Worm (Caenorhabditis elegans) whole organism, dauer: ENCODE results near the gene T02G5.7.
"Not testable (repeated sequence)": the region's sequence is repeated elsewhere in the genome, so short reads cannot be mapped to it uniquely, and the experiment has no call there.

Source experiments
- unc-62 ChIP-seq: sonication (generic microtip); optimal IDR thresholded peaks from 2 replicates; lab custom pipeline; 2017; ENCODE audit warnings: missing biosample characterization, missing genetic modification reagents, missing genetic modification characterization

Gene T02G5.7

ce11 chrII:7061730-7062129 lies 13.7 kb upstream of the T02G5.7 start, which contains the start of gene acs-6:
Gene acs-6, plus strand, starts transcription at chrII:7062030.
- no peak for TF ChIP-seq unc-62 (GFP tag; lab: Kevin White, UChicago)

- no peak for TF ChIP-seq unc-62 (GFP tag; lab: Kevin White, UChicago)
Observed at ce11 chrII:7065391-7065790, 10.0 kb upstream of the T02G5.7 start, which contains the start of gene nos-2. Gene nos-2, plus strand, starts transcription at chrII:7065618.

DNA sequence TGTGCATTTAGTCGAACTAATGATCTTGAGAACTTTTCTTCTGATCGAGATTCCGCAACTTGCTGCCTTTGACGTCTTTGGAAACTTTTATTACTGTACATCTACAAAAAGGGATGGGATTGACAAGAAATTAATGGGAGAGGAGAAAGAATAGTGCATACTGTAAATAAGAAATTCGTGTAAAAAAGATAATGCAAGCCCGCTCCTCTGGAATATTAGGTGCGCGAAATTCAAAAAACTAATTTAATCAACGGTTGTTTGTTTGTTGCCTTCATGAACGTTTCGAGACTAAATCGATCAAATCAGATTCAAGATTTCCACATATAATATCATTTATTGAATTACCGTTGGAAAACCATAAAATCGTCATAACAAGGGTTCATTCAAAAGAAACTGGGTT lies 5.5 kb upstream of the T02G5.7 start, which contains the start of gene him-14:
TSS of gene him-14 (minus strand) at position 101 of the 400 bp plus-strand sequence.
- no peak for TF ChIP-seq unc-62 (GFP tag; lab: Kevin White, UChicago)

DNA sequence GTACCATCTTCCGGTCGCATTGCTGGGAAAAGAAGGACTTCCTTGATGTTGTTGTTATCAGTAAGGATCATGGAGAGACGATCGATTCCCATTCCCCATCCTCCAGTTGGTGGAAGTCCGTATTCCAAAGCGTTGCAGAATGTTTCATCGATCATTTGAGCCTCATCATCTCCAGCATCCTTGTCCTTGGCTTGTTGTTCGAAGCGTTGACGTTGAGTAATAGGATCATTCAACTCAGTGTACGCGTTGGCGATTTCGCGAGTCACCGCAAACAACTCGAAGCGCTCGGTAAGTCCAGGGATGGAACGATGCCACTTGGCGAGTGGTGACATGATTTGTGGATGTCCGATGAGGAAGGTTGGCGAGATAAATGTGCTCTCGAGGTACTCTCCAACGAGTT lies 5.0 kb upstream of the T02G5.7 start:
- TF ChIP-seq unc-62 (GFP tag; lab: Kevin White, UChicago), result no peak

DNA sequence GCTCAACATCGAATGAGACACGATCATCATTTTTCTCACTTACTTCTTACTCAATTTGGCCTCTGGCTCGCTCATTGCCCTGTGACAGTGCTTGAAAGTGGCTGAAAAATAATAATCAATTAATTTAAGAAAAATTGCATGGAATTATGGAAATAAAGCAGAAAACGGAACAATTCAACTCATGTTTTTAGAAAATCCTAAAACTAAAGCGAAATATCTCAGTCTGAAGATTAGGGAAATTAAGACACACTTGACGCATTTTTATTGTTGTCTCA lies 3.2 kb upstream of the T02G5.7 start, which contains the start of gene kars-1:
TSS of gene kars-1 (minus strand) at position 101 of the 275 bp plus-strand sequence.
- no peak for TF ChIP-seq unc-62 (GFP tag; lab: Kevin White, UChicago)

DNA sequence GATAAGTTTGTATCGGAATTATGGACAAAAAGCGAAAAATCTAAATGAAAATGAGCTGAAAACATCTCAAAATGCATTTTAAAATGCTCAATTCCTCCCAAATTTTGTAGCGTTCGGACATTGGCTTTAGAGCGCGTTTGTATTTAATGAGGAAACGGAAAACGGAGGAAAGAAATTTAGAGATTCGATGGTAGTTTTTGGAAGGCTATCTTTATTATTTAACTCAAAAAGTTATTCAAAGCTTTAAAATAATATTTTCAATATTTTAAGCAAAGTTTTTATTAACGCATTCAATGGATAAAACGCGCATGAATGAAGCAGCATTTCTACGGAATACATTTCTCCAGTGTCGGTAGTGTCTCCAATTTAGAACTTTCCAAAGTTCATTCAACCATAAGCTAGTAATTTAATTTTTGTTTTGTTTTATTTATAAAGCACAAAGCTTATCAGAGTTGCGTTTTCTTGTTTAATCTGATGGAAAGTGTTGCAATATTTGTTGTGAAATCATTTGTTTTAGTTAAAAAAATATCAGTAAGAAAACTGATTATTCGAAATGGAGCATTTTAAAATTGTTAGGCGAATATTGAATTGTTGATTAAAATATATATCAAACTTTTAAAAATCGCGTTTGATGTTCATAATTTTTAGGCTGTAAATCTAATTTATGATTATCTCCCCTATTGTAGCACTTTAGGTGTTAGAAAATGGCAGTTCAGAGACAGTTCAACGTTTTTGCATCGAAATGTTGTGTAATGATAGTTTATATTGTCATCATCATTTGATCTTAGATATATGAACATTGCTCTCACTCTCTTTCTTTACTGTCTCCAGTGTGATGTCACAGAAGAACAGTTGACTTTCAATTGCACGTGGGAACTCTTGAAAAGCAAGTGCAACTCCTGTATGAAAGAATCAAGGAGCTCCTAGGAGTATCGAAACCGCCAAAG lies 2.6 kb upstream of the T02G5.7 start:
- no peak for TF ChIP-seq unc-62 (GFP tag; lab: Kevin White, UChicago)

ce11 chrII:7073537-7073913 lies 1.9 kb upstream of the T02G5.7 start, which contains the start of gene kat-1:
Gene kat-1, plus strand, starts transcription at chrII:7073814.
- no peak for TF ChIP-seq unc-62 (GFP tag; lab: Kevin White, UChicago)

DNA sequence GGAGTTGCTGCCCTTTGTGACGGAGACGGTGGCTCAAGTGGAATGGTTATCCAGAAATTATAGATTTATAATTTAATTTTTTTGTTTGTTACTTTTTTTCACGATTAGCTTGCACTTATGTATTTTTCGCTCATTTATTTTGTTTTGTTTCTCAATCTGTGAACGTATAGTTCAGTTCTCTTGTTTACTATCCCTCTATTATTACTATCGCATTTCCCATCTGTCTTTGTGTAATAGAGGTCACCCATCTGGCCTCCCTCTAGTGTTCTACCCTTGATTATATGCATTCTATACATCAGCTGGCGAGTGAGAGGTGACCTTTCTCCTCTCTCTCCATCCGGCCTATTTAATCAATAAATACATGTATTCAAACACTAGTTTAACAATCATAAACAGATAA lies 8.6 kb downstream of the T02G5.7 start, which contains the start of the genes T02G5.14 and T02G5.15:
TSS of gene T02G5.14 (plus strand) at position 301 of the 400 bp plus-strand sequence.
TSS of gene T02G5.15 (plus strand) at position 301 of the 400 bp plus-strand sequence.
- not testable (repeated sequence) for TF ChIP-seq unc-62 (GFP tag; lab: Kevin White, UChicago)

ce11 chrII:7090085-7090484 lies 14.7 kb downstream of the T02G5.7 start:
- TF ChIP-seq unc-62 (GFP tag; lab: Kevin White, UChicago), result no peak

DNA sequence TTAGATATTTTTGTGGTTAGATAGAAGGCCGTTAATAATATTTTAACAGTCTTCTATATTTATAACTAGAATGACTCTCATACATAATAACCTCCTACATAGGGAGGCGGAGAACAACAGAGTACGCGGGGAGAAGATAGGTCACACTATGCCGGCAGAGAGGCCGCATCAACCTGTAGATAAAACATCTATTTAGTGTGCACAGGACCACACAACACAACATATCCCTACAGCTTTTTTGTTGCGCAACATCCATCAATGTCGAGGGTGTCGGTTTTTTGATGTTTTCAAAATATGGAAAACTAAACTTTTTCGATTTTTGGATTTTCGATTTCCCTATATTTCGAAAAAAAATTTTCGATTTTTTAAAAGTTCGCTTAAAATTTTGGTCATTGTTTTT lies 15.4 kb downstream of the T02G5.7 start:
- TF ChIP-seq unc-62 (GFP tag; lab: Kevin White, UChicago), result no peak

DNA sequence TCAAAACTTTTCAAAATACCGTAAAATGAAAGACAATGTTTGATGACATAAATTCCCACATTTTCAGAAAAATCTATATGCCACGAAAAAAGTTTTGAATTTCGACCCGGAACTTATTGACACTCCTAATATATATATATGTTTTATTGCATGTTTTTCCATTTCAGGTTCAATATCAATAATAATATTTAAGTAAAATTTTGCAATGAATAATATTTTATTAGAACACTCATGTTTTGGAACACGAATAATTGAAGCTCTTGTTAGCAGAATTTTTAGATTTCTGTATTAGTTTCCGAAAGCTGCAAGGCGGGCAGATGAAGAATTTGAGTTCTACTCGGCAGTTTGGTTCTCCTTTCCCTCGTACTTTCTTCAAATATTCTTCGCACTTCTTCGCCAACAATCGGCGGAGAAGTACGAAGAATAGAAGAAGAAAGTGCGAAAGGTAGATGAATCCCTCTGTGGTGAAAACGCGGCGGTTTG lies 18.0 kb downstream of the T02G5.7 start, which contains the start of gene T02G5.3:
TSS of gene T02G5.3 (plus strand) at position 51 of the 483 bp plus-strand sequence.
- TF ChIP-seq unc-62 (GFP tag; lab: Kevin White, UChicago), result no peak

DNA sequence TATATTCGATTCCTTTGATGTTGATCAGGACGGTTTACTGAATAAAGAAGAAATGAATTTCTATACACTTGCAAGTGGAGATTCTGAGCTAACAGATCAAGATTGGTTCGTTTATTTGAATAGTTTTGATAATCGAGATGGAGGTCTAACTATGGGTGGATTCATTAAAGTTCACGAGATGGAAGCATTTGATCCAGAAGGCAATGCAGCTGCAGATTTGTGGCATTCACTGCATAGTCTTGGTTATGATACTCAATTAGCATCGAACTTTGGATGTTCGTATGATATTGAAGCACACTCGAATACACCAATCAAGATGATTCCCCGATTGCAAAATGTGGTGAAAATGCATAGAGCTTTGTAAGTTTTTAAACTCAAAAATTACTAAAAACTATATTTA lies 20.6 kb downstream of the T02G5.7 start:
- TF ChIP-seq unc-62 (GFP tag; lab: Kevin White, UChicago), result no peak

DNA sequence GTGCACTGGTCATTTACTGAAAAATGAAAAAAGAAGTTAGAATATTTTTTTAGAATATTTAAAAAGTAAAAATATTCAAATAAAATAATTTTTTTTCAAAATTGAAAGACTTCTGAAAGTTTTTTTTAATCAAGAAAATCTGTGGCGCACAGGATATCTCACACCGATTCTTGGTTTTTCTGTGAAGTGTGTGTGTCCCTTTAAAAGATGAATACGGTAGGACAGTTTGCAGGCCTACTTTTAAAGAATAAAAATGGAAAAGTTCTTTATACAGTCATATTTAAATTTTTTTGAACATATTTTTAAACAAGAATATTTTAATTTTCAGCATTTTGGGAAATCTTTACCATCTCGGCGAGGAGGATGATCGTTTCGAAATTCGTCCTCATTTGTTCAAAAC lies 23.2 kb downstream of the T02G5.7 start, which contains the start of gene mct-5:
TSS of gene mct-5 (minus strand) at position 16 of the 400 bp plus-strand sequence.
- no peak for TF ChIP-seq unc-62 (GFP tag; lab: Kevin White, UChicago)

DNA sequence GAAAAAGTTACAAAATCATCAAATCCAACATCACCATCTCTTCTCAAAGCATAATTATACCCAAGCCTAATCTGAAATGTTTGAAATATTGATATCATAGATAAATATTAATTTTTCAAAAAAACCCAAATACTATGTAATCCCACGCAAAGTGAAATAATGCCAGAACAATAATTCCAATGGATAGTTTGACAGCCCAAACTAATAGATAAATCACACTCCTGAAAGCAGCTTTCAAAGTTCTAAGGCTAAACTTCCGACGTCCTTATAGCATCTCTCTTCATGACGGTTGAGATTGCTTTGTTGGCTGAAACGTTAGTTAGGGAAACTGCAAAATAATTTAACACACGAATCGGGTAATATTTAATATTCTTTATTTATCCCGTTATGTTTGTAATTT lies 23.8 kb downstream of the T02G5.7 start:
- TF ChIP-seq unc-62 (GFP tag; lab: Kevin White, UChicago), result no peak

- TF ChIP-seq unc-62 (GFP tag; lab: Kevin White, UChicago), result no peak
Observed at ce11 chrII:7100838-7101237, 25.4 kb downstream of the T02G5.7 start, which contains the start of gene mmaa-1. Gene mmaa-1, minus strand, starts transcription at chrII:7101165.

DNA sequence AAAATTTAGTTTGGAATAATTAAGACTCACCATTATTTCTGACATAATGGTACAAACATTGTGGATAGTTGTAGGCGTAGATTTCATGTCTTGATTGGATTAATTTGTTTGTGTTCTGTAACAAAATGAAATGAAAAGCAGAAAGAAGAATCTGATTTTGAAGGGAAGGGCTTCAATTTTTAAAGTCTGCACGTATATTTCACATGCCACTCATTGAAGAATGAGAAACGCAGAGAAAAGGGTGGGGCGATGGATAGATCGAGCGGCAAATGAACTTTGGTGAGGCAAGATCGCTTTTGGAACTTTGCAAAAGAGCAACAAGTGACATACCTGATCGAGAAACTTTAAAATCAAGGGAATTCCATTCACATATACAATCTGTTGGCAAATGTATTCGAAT lies 26.9 kb downstream of the T02G5.7 start:
- no peak for TF ChIP-seq unc-62 (GFP tag; lab: Kevin White, UChicago)
